Worm (Caenorhabditis elegans): Measurements from ENCODE around the gene str-25.

Gene str-25

DNA sequence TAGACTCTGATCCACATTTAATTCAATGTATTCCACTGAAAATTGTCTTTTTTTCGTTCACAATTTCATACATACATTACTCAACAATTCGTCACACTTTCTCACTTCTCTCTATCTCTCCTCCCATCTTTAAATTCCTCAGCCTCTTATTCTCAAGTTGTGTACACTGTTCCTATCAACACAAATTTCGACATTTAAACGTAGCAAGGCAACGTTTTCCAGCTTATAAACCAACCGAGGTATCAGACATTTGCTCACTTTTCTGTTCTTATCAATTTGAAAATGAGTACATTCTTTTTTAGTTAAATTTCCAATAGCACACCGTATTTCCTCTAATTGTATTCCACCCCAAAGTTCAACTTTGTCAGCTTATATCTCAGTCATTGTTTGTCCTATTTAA, 5.4 kb downstream of the str-25 start, which contains the start of gene skr-3:
Gene skr-3 (plus strand): TSS at position 163 of the 400 bp plus-strand sequence.
- TF ChIP-seq ceh-83 (GFP tag; optimal IDR thresholded peaks at IDR 0.05) (no peak), mls-2 (tag; optimal IDR thresholded peaks at IDR 0.05) (no peak), zip-8 (tag; optimal IDR thresholded peaks at IDR 0.05) (no peak), mep-1 (tag; optimal IDR thresholded peaks at IDR 0.05) (no peak), ham-2 (GFP tag; optimal IDR thresholded peaks at IDR 0.05) (no peak), pha-4 (tag; optimal IDR thresholded peaks at IDR 0.05) (no peak), bed-3 (GFP tag; optimal IDR thresholded peaks at IDR 0.05) (no peak), unc-120 (tag; optimal IDR thresholded peaks at IDR 0.05; ENCODE audit: poor library complexity, severe bottlenecking) (no peak), mab-5 (tag; optimal IDR thresholded peaks at IDR 0.05) (no peak), nhr-237 (tag; optimal IDR thresholded peaks at IDR 0.05) (no peak), ceh-39 (tag; optimal IDR thresholded peaks at IDR 0.05) (no peak)

DNA sequence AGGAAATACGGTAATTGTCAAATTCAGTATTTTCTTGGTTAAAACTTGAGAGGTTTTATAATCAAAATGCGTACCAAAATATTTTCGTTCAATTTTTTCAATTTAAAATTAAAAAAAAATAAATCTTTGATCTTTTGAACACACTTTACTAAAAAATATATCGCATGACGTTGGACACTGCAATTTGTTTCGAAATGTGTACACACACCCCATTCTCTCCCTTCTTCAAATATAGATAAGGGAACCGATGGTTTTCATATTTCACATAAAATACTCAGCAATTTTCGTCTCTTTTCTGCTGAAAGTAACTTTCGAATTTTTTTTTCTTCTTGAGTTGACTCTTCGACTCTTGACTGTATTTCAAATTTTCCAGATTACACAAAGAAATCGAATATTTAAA, 6.0 kb downstream of the str-25 start:
- no peak for TF ChIP-seq unc-39 (tag; optimal IDR thresholded peaks at IDR 0.05)

- no peak for TF ChIP-seq M03D4.4 (tag; optimal IDR thresholded peaks at IDR 0.05)
- no peak for TF ChIP-seq unc-62 (GFP tag; optimal IDR thresholded peaks at IDR 0.05)
- TF ChIP-seq nhr-12 (tag; optimal IDR thresholded peaks at IDR 0.05) = no peak
- TF ChIP-seq ztf-11 (tag; optimal IDR thresholded peaks at IDR 0.05) = no peak
- no peak for TF ChIP-seq snpc-4 (tag; optimal IDR thresholded peaks at IDR 0.05)
Observed at ce11 chrV:16124739-16125138, 9.3 kb downstream of the str-25 start, which contains the start of gene nhr-111. TSS of gene nhr-111 (minus strand) at chrV:16124839.

DNA sequence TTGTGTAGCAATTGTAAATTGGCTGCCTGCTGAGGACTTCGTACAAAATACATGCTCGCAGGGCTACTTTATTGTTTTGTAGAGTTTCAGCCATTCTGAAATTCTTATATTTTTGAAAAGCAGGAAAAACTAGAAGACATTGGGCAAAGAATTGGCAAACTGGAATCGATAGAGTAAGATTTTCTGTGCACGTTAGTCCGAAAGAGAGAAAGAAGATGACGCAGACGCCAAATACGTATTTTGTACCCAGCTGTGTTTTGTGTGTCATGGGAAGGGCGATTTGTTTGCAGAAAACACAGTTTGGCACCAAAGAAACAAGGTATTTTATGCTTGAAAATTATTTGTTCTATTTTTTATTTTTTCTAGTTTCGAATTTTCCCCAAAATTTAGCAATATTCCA, 11.9 kb downstream of the str-25 start, which contains the start of gene fbxa-143:
Gene fbxa-143 (minus strand): TSS at position 101 of the 400 bp plus-strand sequence.
- TF ChIP-seq lin-13 (tag; optimal IDR thresholded peaks at IDR 0.05) (no peak), mep-1 (tag; optimal IDR thresholded peaks at IDR 0.05) (no peak), drap-1 (GFP tag; optimal IDR thresholded peaks at IDR 0.05) (no peak), nhr-237 (tag; optimal IDR thresholded peaks at IDR 0.05) (no peak), unc-39 (tag; optimal IDR thresholded peaks at IDR 0.05) (no peak), cnd-1 (tag; optimal IDR thresholded peaks at IDR 0.05) (no peak), sptf-1 (tag; optimal IDR thresholded peaks at IDR 0.05) (no peak), tbx-8 (GFP tag; optimal IDR thresholded peaks at IDR 0.05) (no peak), ceh-39 (tag; optimal IDR thresholded peaks at IDR 0.05) (no peak)

ce11 chrV:16129116-16129515, 13.6 kb downstream of the str-25 start:
- no peak for TF ChIP-seq hlh-1 (tag; optimal IDR thresholded peaks at IDR 0.05)
- no peak for TF ChIP-seq drap-1 (GFP tag; optimal IDR thresholded peaks at IDR 0.05)
- TF ChIP-seq zip-8 (tag; optimal IDR thresholded peaks at IDR 0.05) = no peak
- TF ChIP-seq blmp-1 (tag; optimal IDR thresholded peaks at IDR 0.05) = no peak
- TF ChIP-seq unc-120 (tag; optimal IDR thresholded peaks at IDR 0.05; ENCODE audit: poor library complexity, severe bottlenecking) = no peak
- TF ChIP-seq pha-4 (tag; optimal IDR thresholded peaks at IDR 0.05) = no peak
- no peak for TF ChIP-seq mab-5 (tag; optimal IDR thresholded peaks at IDR 0.05)
- no peak for TF ChIP-seq elt-1 (tag; optimal IDR thresholded peaks at IDR 0.05; ENCODE audit: borderline replicate concordance, insufficient read depth)
- TF ChIP-seq lsy-2 (tag; optimal IDR thresholded peaks at IDR 0.05) = no peak
- no peak for TF ChIP-seq unc-39 (tag; optimal IDR thresholded peaks at IDR 0.05)
- TF ChIP-seq sptf-1 (tag; optimal IDR thresholded peaks at IDR 0.05) = no peak
- TF ChIP-seq tbx-8 (GFP tag; optimal IDR thresholded peaks at IDR 0.05) = no peak
- no peak for TF ChIP-seq nhr-12 (tag; optimal IDR thresholded peaks at IDR 0.05)
- TF ChIP-seq unc-62 (GFP tag; optimal IDR thresholded peaks at IDR 0.05) = no peak
- no peak for TF ChIP-seq mep-1 (tag; optimal IDR thresholded peaks at IDR 0.05)
- TF ChIP-seq ztf-11 (tag; optimal IDR thresholded peaks at IDR 0.05) = no peak
- no peak for TF ChIP-seq mls-2 (tag; optimal IDR thresholded peaks at IDR 0.05)
- TF ChIP-seq nhr-76 (tag; optimal IDR thresholded peaks at IDR 0.05) = no peak

DNA sequence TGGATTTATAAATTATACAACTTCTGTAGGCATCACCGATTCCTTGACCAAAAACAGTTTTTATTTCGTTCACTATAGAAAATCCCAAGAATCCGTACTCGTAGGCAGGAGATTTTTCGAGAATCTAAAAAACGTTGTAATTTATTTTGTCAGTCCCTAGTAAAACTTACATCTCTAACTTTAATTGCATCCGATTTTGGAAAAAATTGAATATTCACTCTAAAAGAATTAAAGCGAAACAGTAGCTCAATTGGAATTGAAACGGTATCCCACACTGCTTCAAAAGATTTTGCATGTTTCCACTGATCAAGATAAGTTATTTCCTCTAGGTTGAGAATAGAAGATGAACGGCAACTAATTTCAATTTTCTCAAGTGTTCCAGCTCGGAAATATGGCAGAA, 15.8 kb downstream of the str-25 start, which contains the start of gene fbxa-142:
Gene fbxa-142 (minus strand): TSS at position 101 of the 400 bp plus-strand sequence.
- TF ChIP-seq ceh-39 (tag; optimal IDR thresholded peaks at IDR 0.05) (no peak), mep-1 (tag; optimal IDR thresholded peaks at IDR 0.05) (no peak), nhr-2 (tag; optimal IDR thresholded peaks at IDR 0.05) (no peak), nhr-237 (tag; optimal IDR thresholded peaks at IDR 0.05) (no peak), elt-1 (tag; optimal IDR thresholded peaks at IDR 0.05; ENCODE audit: borderline replicate concordance, insufficient read depth) (no peak)
